Worm (Caenorhabditis elegans) whole organism, L4 larva: Measurements from ENCODE around the gene C17C3.11.

Source experiments
- F26F4.8 ChIP-seq: fragments of 200-800 bp; sonication (Bioruptor generic); conservative IDR thresholded peaks from 2 replicates; pipeline ENCODE4 v1.3.6; 2022; ENCODE audit warnings: missing genetic modification characterization, missing compliant biosample characterization
- F37D6.2 ChIP-seq: sonication (generic microtip); optimal IDR thresholded peaks from 2 replicates; lab custom pipeline; 2016; ENCODE audit warnings: mild to moderate bottlenecking, missing genetic modification characterization, missing compliant biosample characterization
- F44E2.7 ChIP-seq: fragments of 200-800 bp; sonication (Bioruptor generic); IDR thresholded peaks from 2 replicates; pipeline ENCODE4 v2.1.2; 2022; ENCODE audit warnings: missing genetic modification characterization, missing compliant biosample characterization
- F49E8.2 ChIP-seq: sonication (generic microtip); optimal IDR thresholded peaks from 2 replicates; lab custom pipeline; 2016; ENCODE audit warnings: missing compliant biosample characterization, mild to moderate bottlenecking, missing genetic modification characterization, borderline replicate concordance
- T20F7.1 ChIP-seq: fragments of 200-800 bp; sonication (Bioruptor generic); optimal IDR thresholded peaks from 2 replicates; lab custom pipeline; 2018; ENCODE audit warnings: mild to moderate bottlenecking, missing genetic modification characterization, missing compliant biosample characterization
- Y48G9A.11 ChIP-seq: fragments of 200-800 bp; sonication (Bioruptor generic); IDR thresholded peaks from 2 replicates; pipeline ENCODE4 v1.3.6; 2022; ENCODE audit warnings: missing genetic modification reagents, missing genetic modification characterization, missing compliant biosample characterization
- Y5F2A.4 ChIP-seq: fragments of 200-800 bp; sonication (Bioruptor generic); optimal IDR thresholded peaks from 2 replicates; lab custom pipeline; 2018; ENCODE audit warnings: mild to moderate bottlenecking, missing genetic modification characterization, missing compliant biosample characterization
- aha-1 ChIP-seq: fragments of 150-350 bp; peaks from one replicate; lab custom pipeline; 2014; ENCODE audit warnings: missing biosample characterization, missing genetic modification characterization
- aly-2 ChIP-seq: sonication (generic microtip); optimal IDR thresholded peaks from 2 replicates; lab custom pipeline; 2018; ENCODE audit warnings: missing biosample characterization, missing genetic modification characterization
- ama-1 ChIP-seq: fragments of 150-350 bp; optimal IDR thresholded peaks from 2 replicates; lab custom pipeline; 2014; ENCODE audit warnings: inconsistent platforms, mixed read lengths
- ceh-20 ChIP-seq: fragments of 200-800 bp; sonication (Bioruptor generic); IDR thresholded peaks from 2 replicates; pipeline ENCODE4 v1.3.6; 2022; ENCODE audit warnings: missing genetic modification reagents, missing genetic modification characterization, missing compliant biosample characterization
- ceh-28 ChIP-seq: fragments of 150-350 bp; optimal IDR thresholded peaks from 2 replicates; lab custom pipeline; 2014; ENCODE audit warnings: missing biosample characterization, missing genetic modification reagents, missing genetic modification characterization
- ceh-32 ChIP-seq: sonication (generic microtip); optimal IDR thresholded peaks from 2 replicates; lab custom pipeline; 2016; ENCODE audit warnings: mild to moderate bottlenecking, missing genetic modification characterization, missing compliant biosample characterization; ENCODE audit not compliant: poor library complexity
- ceh-62 ChIP-seq: sonication (generic microtip); optimal IDR thresholded peaks from 2 replicates; lab custom pipeline; 2017; ENCODE audit warnings: missing biosample characterization, missing genetic modification characterization
- daf-12 ChIP-seq: fragments of 150-350 bp; optimal IDR thresholded peaks from 2 replicates; lab custom pipeline; 2014; ENCODE audit warnings: missing biosample characterization, missing genetic modification reagents, missing genetic modification characterization
- daf-16 ChIP-seq, 3 experiments: sonication (generic microtip); optimal IDR thresholded peaks; 2 replicates each; lab custom pipeline; 2016 to 2017; ENCODE audit warnings: missing genetic modification characterization in 3 of 3, missing genetic modification reagents in 3 of 3, mild to moderate bottlenecking in 2 of 3, missing compliant biosample characterization in 2 of 3, missing biosample characterization in 1 of 3, moderate library complexity in 1 of 3
- daf-19 ChIP-seq: fragments of 200-800 bp; sonication (Bioruptor generic); conservative IDR thresholded peaks from 2 replicates; pipeline ENCODE4 v1.3.6; 2022; ENCODE audit warnings: missing genetic modification characterization, missing compliant biosample characterization
- dmd-8 ChIP-seq: fragments of 200-800 bp; sonication (Bioruptor generic); IDR thresholded peaks from 2 replicates; pipeline ENCODE4 v1.3.6; 2022; ENCODE audit warnings: missing genetic modification characterization, missing compliant biosample characterization
- dmd-9 ChIP-seq: fragments of 200-800 bp; sonication (Bioruptor generic); IDR thresholded peaks from 2 replicates; pipeline ENCODE4 v1.3.6; 2022; ENCODE audit warnings: missing genetic modification reagents, missing genetic modification characterization, missing compliant biosample characterization
- dpl-1 ChIP-seq: fragments of 150-350 bp; optimal IDR thresholded peaks from 2 replicates; lab custom pipeline; 2014; ENCODE audit warnings: missing biosample characterization, missing genetic modification reagents, missing genetic modification characterization
- duxl-1 ChIP-seq: sonication (generic microtip); optimal IDR thresholded peaks from 2 replicates; lab custom pipeline; 2016; ENCODE audit warnings: mild to moderate bottlenecking, missing genetic modification characterization, moderate library complexity, missing compliant biosample characterization; ENCODE audit not compliant: poor library complexity
- gei-8 ChIP-seq: fragments of 200-800 bp; sonication (Bioruptor generic); optimal IDR thresholded peaks from 2 replicates; lab custom pipeline; 2018; ENCODE audit warnings: mild to moderate bottlenecking, missing genetic modification characterization, missing compliant biosample characterization
- hif-1 ChIP-seq, 2 experiments: sonication (generic microtip); optimal IDR thresholded peaks; 2 replicates each; lab custom pipeline; 2016 to 2017; ENCODE audit warnings: missing compliant biosample characterization in 2 of 2, missing genetic modification characterization in 2 of 2, missing genetic modification reagents in 2 of 2, missing genotype in 2 of 2, mild to moderate bottlenecking in 1 of 2
- hlh-11 ChIP-seq: fragments of 200-800 bp; sonication (Bioruptor generic); optimal IDR thresholded peaks from 2 replicates; lab custom pipeline; 2018; ENCODE audit warnings: mild to moderate bottlenecking, missing genetic modification characterization, missing compliant biosample characterization
- hlh-30 ChIP-seq: sonication (generic microtip); optimal IDR thresholded peaks from 2 replicates; lab custom pipeline; 2017; ENCODE audit warnings: antibody characterized with exemption, mild to moderate bottlenecking, missing genetic modification characterization, missing compliant biosample characterization; ENCODE audit not compliant: insufficient read depth
- hmg-1.1 ChIP-seq: fragments of 200-800 bp; sonication (Bioruptor generic); IDR thresholded peaks from 2 replicates; pipeline ENCODE4 v1.3.6; 2022; ENCODE audit warnings: missing genetic modification reagents, missing genetic modification characterization, missing compliant biosample characterization
- jun-1 ChIP-seq: fragments of 150-350 bp; optimal IDR thresholded peaks from 2 replicates; lab custom pipeline; 2014; ENCODE audit warnings: missing biosample characterization, missing genetic modification reagents, missing genetic modification characterization
- lim-7 ChIP-seq: fragments of 200-800 bp; sonication (Bioruptor generic); IDR thresholded peaks from 2 replicates; pipeline ENCODE4 v1.3.6; 2022; ENCODE audit warnings: missing genetic modification characterization, missing compliant biosample characterization
- lin-13 ChIP-seq: fragments of 150-350 bp; optimal IDR thresholded peaks from 2 replicates; lab custom pipeline; 2014; ENCODE audit warnings: missing biosample characterization, missing genetic modification reagents, missing genetic modification characterization
- lin-15B ChIP-seq: fragments of 150-350 bp; sonication (generic microtip); optimal IDR thresholded peaks from 3 replicates; lab custom pipeline; 2014; ENCODE audit warnings: missing biosample characterization, missing genetic modification characterization
- lin-29 ChIP-seq: fragments of 200-800 bp; sonication (Bioruptor generic); IDR thresholded peaks from 2 replicates; pipeline ENCODE4 v1.3.6; 2022; ENCODE audit warnings: missing genetic modification reagents, missing genetic modification characterization, missing compliant biosample characterization
- lir-3 ChIP-seq: sonication (generic microtip); optimal IDR thresholded peaks from 2 replicates; lab custom pipeline; 2016; ENCODE audit warnings: mild to moderate bottlenecking, missing genetic modification characterization, missing compliant biosample characterization
- madf-9 ChIP-seq: fragments of 200-800 bp; sonication (Bioruptor generic); conservative IDR thresholded peaks from 2 replicates; pipeline ENCODE4 v1.3.6; 2022; ENCODE audit warnings: missing genetic modification reagents, missing genetic modification characterization, missing compliant biosample characterization
- mep-1 ChIP-seq: fragments of 150-350 bp; sonication (generic microtip); optimal IDR thresholded peaks from 3 replicates; lab custom pipeline; 2014; ENCODE audit warnings: missing biosample characterization, missing genetic modification characterization
- nhr-10 ChIP-seq: fragments of 150-350 bp; optimal IDR thresholded peaks from 2 replicates; lab custom pipeline; 2014; ENCODE audit warnings: missing biosample characterization, missing genetic modification characterization
- nhr-102 ChIP-seq: sonication (generic microtip); optimal IDR thresholded peaks from 2 replicates; lab custom pipeline; 2016; ENCODE audit warnings: mild to moderate bottlenecking, missing genetic modification characterization, moderate library complexity, missing compliant biosample characterization
- nhr-237 ChIP-seq: sonication (generic microtip); optimal IDR thresholded peaks from 2 replicates; lab custom pipeline; 2017; ENCODE audit warnings: missing biosample characterization, missing genetic modification characterization
- nhr-25 ChIP-seq: sonication (generic microtip); optimal IDR thresholded peaks from 2 replicates; lab custom pipeline; 2017; ENCODE audit warnings: missing genetic modification characterization, mild to moderate bottlenecking, missing compliant biosample characterization, antibody characterized with exemption, moderate library complexity, borderline replicate concordance; ENCODE audit not compliant: insufficient read depth
- nhr-41 ChIP-seq: fragments of 200-800 bp; sonication (Bioruptor generic); IDR thresholded peaks from 2 replicates; pipeline ENCODE4 v1.3.6; 2022; ENCODE audit warnings: missing genetic modification reagents, missing genetic modification characterization, missing compliant biosample characterization
- nhr-42 ChIP-seq: fragments of 200-800 bp; sonication (Bioruptor generic); IDR thresholded peaks from 2 replicates; pipeline ENCODE4 v1.3.6; 2022; ENCODE audit warnings: missing genetic modification characterization, missing compliant biosample characterization
- php-3 ChIP-seq: fragments of 200-800 bp; sonication (Bioruptor generic); IDR thresholded peaks from 2 replicates; pipeline ENCODE4 v1.3.6; 2022; ENCODE audit warnings: missing genetic modification reagents, missing genetic modification characterization, missing compliant biosample characterization
- pqm-1 ChIP-seq: sonication (generic microtip); optimal IDR thresholded peaks from 2 replicates; lab custom pipeline; 2017; ENCODE audit warnings: missing biosample characterization, missing genetic modification characterization
- saeg-2 ChIP-seq: fragments of 200-800 bp; sonication (Bioruptor generic); IDR thresholded peaks from 2 replicates; pipeline ENCODE4 v1.3.6; 2022; ENCODE audit warnings: missing genetic modification reagents, missing genetic modification characterization, missing compliant biosample characterization
- skn-1 ChIP-seq: fragments of 150-350 bp; optimal IDR thresholded peaks from 2 replicates; lab custom pipeline; 2014; ENCODE audit warnings: missing biosample characterization, missing genetic modification characterization
- tra-1 ChIP-seq: fragments of 200-800 bp; sonication (Bioruptor generic); IDR thresholded peaks from 2 replicates; pipeline ENCODE4 v1.3.6; 2022; ENCODE audit warnings: missing genetic modification reagents, missing genetic modification characterization, missing compliant biosample characterization
- unc-39 ChIP-seq: sonication (generic microtip); optimal IDR thresholded peaks from 2 replicates; lab custom pipeline; 2017; ENCODE audit warnings: missing biosample characterization, missing genetic modification characterization
- zag-1 ChIP-seq: fragments of 150-350 bp; optimal IDR thresholded peaks from 2 replicates; lab custom pipeline; 2014; ENCODE audit warnings: missing biosample characterization, missing genetic modification characterization
- zip-2 ChIP-seq: fragments of 150-350 bp; optimal IDR thresholded peaks from 2 replicates; lab custom pipeline; 2014; ENCODE audit warnings: missing biosample characterization, missing genetic modification characterization
- ztf-7 ChIP-seq: fragments of 150-350 bp; optimal IDR thresholded peaks from 2 replicates; lab custom pipeline; 2014; ENCODE audit warnings: missing biosample characterization, missing genetic modification characterization

C17C3.11 gene

DNA sequence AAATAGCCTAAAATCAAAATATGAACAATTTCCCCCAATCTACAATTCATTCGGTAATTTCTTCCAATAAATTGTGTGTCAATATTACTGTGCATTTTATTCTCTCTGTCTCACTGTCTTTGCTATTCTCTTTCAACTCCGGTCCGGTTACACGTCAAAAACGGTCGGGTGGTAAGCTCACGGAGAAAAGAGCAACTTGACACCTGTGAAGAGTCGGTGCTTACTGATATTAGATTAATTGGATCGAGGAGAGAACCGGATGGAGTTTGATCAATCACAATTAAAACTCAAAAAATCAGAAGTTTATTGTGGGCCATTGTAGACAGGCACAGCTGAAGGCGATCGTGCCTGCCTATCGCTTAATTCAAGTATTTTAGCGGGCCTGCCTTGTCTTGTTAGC, 37.3 kb downstream of the C17C3.11 start (continued):
- TF ChIP-seq mep-1 (tag; lab: Kevin White, UChicago) (peak; percentile 42), hlh-11 (tag; lab: Kevin White, UChicago) (no peak), nhr-237 (tag; lab: Kevin White, UChicago) (no peak), ceh-32 (tag; lab: Kevin White, UChicago) (no peak), daf-16 (GFP tag; optimal IDR thresholded peaks at IDR 0.05; lab: Kevin White, UChicago) (peak in 1 of 2 experiments; percentile 24), daf-16 (tag; optimal IDR thresholded peaks at IDR 0.05; lab: Kevin White, UChicago) (no peak), skn-1 (tag; lab: Kevin White, UChicago) (no peak), lir-3 (no peak), T20F7.1 (peak; percentile 2), ztf-7 (tag; lab: Kevin White, UChicago) (no peak), jun-1 (tag; lab: Kevin White, UChicago) (no peak), ceh-62 (tag; lab: Kevin White, UChicago) (no peak), F37D6.2 (no peak), Y48G9A.11 (GFP tag; lab: Robert Waterston, UW) (no peak)

- TF ChIP-seq F49E8.2 (tag; lab: Kevin White, UChicago) (no peak), nhr-41 (GFP tag; lab: Robert Waterston, UW) (no peak), hif-1 (tag; optimal IDR thresholded peaks at IDR 0.05; lab: Kevin White, UChicago) (peak in 1 of 2 experiments; percentile 6), lin-29 (GFP tag; lab: Robert Waterston, UW) (no peak), daf-12 (tag; lab: Kevin White, UChicago) (no peak), lin-15B (tag; lab: Kevin White, UChicago) (no peak), saeg-2 (GFP tag; lab: Robert Waterston, UW) (no peak), hmg-1.1 (peak; percentile 80), unc-39 (tag; lab: Kevin White, UChicago) (no peak), zag-1 (tag; lab: Kevin White, UChicago) (no peak), F26F4.8 (GFP tag; lab: Robert Waterston, UW) (no peak), ceh-28 (tag; lab: Kevin White, UChicago) (no peak), lin-13 (GFP tag; lab: Kevin White, UChicago) (no peak), nhr-25 (tag; lab: Kevin White, UChicago) (no peak), aha-1 (tag; lab: Kevin White, UChicago) (peak; percentile 77), F44E2.7 (GFP tag; lab: Robert Waterston, UW) (0 out of 2 replicates have a peak, but pooled peaks have one; percentile 64), lir-3 (no peak), aly-2 (tag; lab: Kevin White, UChicago) (no peak), nhr-10 (tag; lab: Kevin White, UChicago) (no peak), ceh-32 (tag; lab: Kevin White, UChicago) (no peak), pqm-1 (no peak), tra-1 (GFP tag; lab: Robert Waterston, UW) (peak; percentile 54; the same call in 1 of the 2 replicates), php-3 (peak; percentile 57; the same call in 1 of the 2 replicates), daf-19 (GFP tag; lab: Robert Waterston, UW) (peak; percentile 84), nhr-102 (tag; lab: Kevin White, UChicago) (peak; percentile 56), dmd-9 (GFP tag; lab: Robert Waterston, UW) (peak; percentile 56), zip-2 (tag; lab: Kevin White, UChicago) (peak; percentile 23), Y5F2A.4 (GFP tag; lab: Kevin White, UChicago) (peak; percentile 34), gei-8 (GFP tag; lab: Kevin White, UChicago) (peak; percentile 4), ama-1 (no peak), dpl-1 (GFP tag; lab: Kevin White, UChicago) (no peak), hlh-30 (tag; lab: Kevin White, UChicago) (peak; percentile 52), ceh-20 (GFP tag; lab: Robert Waterston, UW) (peak; percentile 46; the same call in 1 of the 2 replicates), F37D6.2 (peak; percentile 17), nhr-42 (GFP tag; lab: Robert Waterston, UW) (0 out of 2 replicates have a peak, but pooled peaks have one; percentile 44), lim-7 (GFP tag; lab: Robert Waterston, UW) (peak; percentile 77), madf-9 (GFP tag; lab: Robert Waterston, UW) (peak; percentile 55; the same call in 1 of the 2 replicates), duxl-1 (tag; lab: Kevin White, UChicago) (peak; percentile 41), dmd-8 (GFP tag; lab: Robert Waterston, UW) (0 out of 2 replicates have a peak, but pooled peaks have one; percentile 71)
Measured at ce11 chrII:5577060-5577459, 39.4 kb downstream of the C17C3.11 start.
